Worm (Caenorhabditis elegans): Measurements from ENCODE around the gene ugt-59.

Gene ugt-59

ce11 chrIV:10341618-10342360 is 18.6 kb upstream of the ugt-59 start (continued):
- peak in 1 of 2 experiments; percentile 27 for TF ChIP-seq ztf-11 (tag; optimal IDR thresholded peaks at IDR 0.05)
- no peak for TF ChIP-seq tbx-2 (tag; optimal IDR thresholded peaks at IDR 0.05)
- TF ChIP-seq alr-1 (tag; optimal IDR thresholded peaks at IDR 0.05; ENCODE audit: borderline replicate concordance) = no peak
- TF ChIP-seq swsn-7 (tag; optimal IDR thresholded peaks at IDR 0.05) = no peak
- TF ChIP-seq ces-1 (GFP tag; optimal IDR thresholded peaks at IDR 0.05) = peak; percentile 34
- TF ChIP-seq nhr-11 (tag; optimal IDR thresholded peaks at IDR 0.05) = no peak
- TF ChIP-seq fkh-4 (tag; optimal IDR thresholded peaks at IDR 0.05; ENCODE audit: borderline replicate concordance) = no peak
- no peak for TF ChIP-seq pqm-1 (tag; optimal IDR thresholded peaks at IDR 0.05)
- TF ChIP-seq unc-62 (GFP tag; optimal IDR thresholded peaks at IDR 0.05) = no peak
- TF ChIP-seq grh-1 (GFP tag; IDR thresholded peaks at IDR 0.05) = no peak
- peak; percentile 30 for TF ChIP-seq mep-1 (tag; optimal IDR thresholded peaks at IDR 0.05)
- TF ChIP-seq fkh-10 (GFP tag; optimal IDR thresholded peaks at IDR 0.05) = peak; percentile 48
- TF ChIP-seq nhr-71 (tag; optimal IDR thresholded peaks at IDR 0.05) = peak; percentile 49
- no peak for TF ChIP-seq egl-13 (tag; optimal IDR thresholded peaks at IDR 0.05)
- no peak for TF ChIP-seq lir-3 (tag; optimal IDR thresholded peaks at IDR 0.05; ENCODE audit: poor library complexity)
- TF ChIP-seq mab-9 (GFP tag; IDR thresholded peaks at IDR 0.05) = no peak
- TF ChIP-seq ceh-90 (tag; optimal IDR thresholded peaks at IDR 0.05) = no peak
- TF ChIP-seq mdl-1 (tag; optimal IDR thresholded peaks at IDR 0.05) = peak in 1 of 2 experiments; percentile 18
- TF ChIP-seq ceh-88 (GFP tag; IDR thresholded peaks at IDR 0.05) = no peak
- TF ChIP-seq nhr-19 (GFP tag; conservative IDR thresholded peaks at IDR 0.05) = peak; percentile 36; the same call in 1 of the 2 replicates
- no peak for TF ChIP-seq lin-35 (GFP tag; optimal IDR thresholded peaks at IDR 0.05)
- no peak for TF ChIP-seq nhr-237 (tag; optimal IDR thresholded peaks at IDR 0.05)
- no peak for TF ChIP-seq aha-1 (tag; optimal IDR thresholded peaks at IDR 0.05)
- no peak for TF ChIP-seq unc-30 (tag; optimal IDR thresholded peaks at IDR 0.05)
- TF ChIP-seq xbp-1 (tag; optimal IDR thresholded peaks at IDR 0.05) = no peak
- no peak for TF ChIP-seq nhr-47 (tag; optimal IDR thresholded peaks at IDR 0.05)
- no peak for TF ChIP-seq C16A3.4 (tag; optimal IDR thresholded peaks at IDR 0.05)
- no peak for TF ChIP-seq blmp-1 (tag; optimal IDR thresholded peaks at IDR 0.05)
- no peak for TF ChIP-seq lin-15B (tag; optimal IDR thresholded peaks at IDR 0.05)
- TF ChIP-seq dpl-1 (GFP tag; optimal IDR thresholded peaks at IDR 0.05) = no peak
- TF ChIP-seq fos-1 (tag; optimal IDR thresholded peaks at IDR 0.05) = no peak
- no peak for TF ChIP-seq dsc-1 (tag; optimal IDR thresholded peaks at IDR 0.05)
- TF ChIP-seq nhr-77 (tag; optimal IDR thresholded peaks at IDR 0.05) = no peak
- no peak for TF ChIP-seq fkh-8 (tag; optimal IDR thresholded peaks at IDR 0.05)
- TF ChIP-seq ztf-4 (tag; optimal IDR thresholded peaks at IDR 0.05) = no peak
- TF ChIP-seq hpl-2 (GFP tag; optimal IDR thresholded peaks at IDR 0.05) = no peak
- no peak for TF ChIP-seq C34B4.2 (tag; optimal IDR thresholded peaks at IDR 0.05)
- TF ChIP-seq nhr-20 (tag; optimal IDR thresholded peaks at IDR 0.05) = no peak
- no peak for TF ChIP-seq elt-2 (tag; optimal IDR thresholded peaks at IDR 0.05)
- no peak for TF ChIP-seq nhr-76 (tag; optimal IDR thresholded peaks at IDR 0.05)
- no peak for TF ChIP-seq nhr-90 (tag; optimal IDR thresholded peaks at IDR 0.05; ENCODE audit: poor library complexity)
- no peak for TF ChIP-seq unc-98 (GFP tag; IDR thresholded peaks at IDR 0.05)
- no peak for TF ChIP-seq tlp-1 (tag; optimal IDR thresholded peaks at IDR 0.05)
- no peak for TF ChIP-seq nhr-84 (tag; optimal IDR thresholded peaks at IDR 0.05)
- TF ChIP-seq jun-1 (tag; optimal IDR thresholded peaks at IDR 0.05) = no peak
- no peak for TF ChIP-seq snu-23 (GFP tag; optimal IDR thresholded peaks at IDR 0.05)
- TF ChIP-seq pag-3 (tag; optimal IDR thresholded peaks at IDR 0.05; ENCODE audit: borderline replicate concordance, insufficient read depth) = no peak
- no peak for TF ChIP-seq efl-1 (optimal IDR thresholded peaks at IDR 0.05)
- no peak for TF ChIP-seq efl-1 (GFP tag; optimal IDR thresholded peaks at IDR 0.05 in 1 of 2)
- no peak for TF ChIP-seq egl-27 (tag; optimal IDR thresholded peaks at IDR 0.05)
- TF ChIP-seq C04F5.9 (tag; optimal IDR thresholded peaks at IDR 0.05) = no peak
- peak in 1 of 2 experiments; percentile 21 for TF ChIP-seq lsy-2 (tag; optimal IDR thresholded peaks at IDR 0.05)
